Fruit fly (Drosophila melanogaster) S2 (cell line): ENCODE results near the gene Osi19.

Experiments used
- CG8478 ChIP-seq: fragments of >200 bp; optimal IDR thresholded peaks from 2 replicates; lab custom pipeline; 2018
- CTCF ChIP-seq, 2 experiments: fragments of >200 bp; optimal IDR thresholded peaks; 2 replicates each; lab custom pipeline; 2018

DNA sequence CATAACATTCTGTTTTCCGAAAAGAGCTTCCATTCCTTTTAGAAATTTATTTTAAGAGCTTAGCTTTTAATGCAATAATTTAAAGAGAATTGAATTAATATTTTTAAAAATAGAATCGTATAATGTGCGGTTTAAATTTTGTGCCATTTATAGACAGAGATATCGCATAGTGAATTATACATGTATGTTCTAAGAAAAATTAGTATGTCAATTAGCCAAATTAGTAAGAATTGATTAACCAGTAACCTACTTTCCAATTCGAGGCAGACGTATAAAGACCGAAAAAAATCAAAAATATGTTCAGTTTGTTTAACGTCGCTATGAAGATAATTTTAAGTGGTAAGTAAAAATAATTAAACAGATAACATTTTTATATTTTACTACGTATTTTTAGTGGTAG is 25.5 kb upstream of the Osi19 start, which contains the start of gene CG31560:
- TF ChIP-seq CTCF (optimal IDR thresholded peaks at IDR 0.05; lab: Kevin White, UChicago) (no peak), CG8478 (no peak)
